Worm (Caenorhabditis elegans): ENCODE measurements around the gene nlp-17.

ce11 chrIV:13483596-13483995, 22.0 kb downstream of the nlp-17 start:
- TF ChIP-seq dmd-4 (tag; optimal IDR thresholded peaks at IDR 0.05; ENCODE audit: borderline replicate concordance) (no peak), elt-4 (tag; optimal IDR thresholded peaks at IDR 0.05) (no peak), ceh-31 (tag; optimal IDR thresholded peaks at IDR 0.05) (no peak), lim-6 (tag; optimal IDR thresholded peaks at IDR 0.05) (no peak), dve-1 (tag; optimal IDR thresholded peaks at IDR 0.05) (no peak), gmeb-2 (tag; optimal IDR thresholded peaks at IDR 0.05) (no peak), hlh-8 (tag; optimal IDR thresholded peaks at IDR 0.05) (no peak), pros-1 (tag; optimal IDR thresholded peaks at IDR 0.05) (no peak), ama-1 (optimal IDR thresholded peaks at IDR 0.05) (no peak)
